Fruit fly (Drosophila melanogaster): ENCODE results near the gene CG3213.

CG3213 gene

dm6 chr2L:3475948-3476347, 43.5 kb downstream of the CG3213 start (continued):
- TF ChIP-seq CG1529 (GFP tag; optimal IDR thresholded peaks at IDR 0.05) (no peak), CG10959 (GFP tag; IDR thresholded peaks at IDR 0.05) (no peak), Hmx (GFP tag; optimal IDR thresholded peaks at IDR 0.05) (peak; percentile 53), D19B (GFP tag; optimal IDR thresholded peaks at IDR 0.05) (peak; percentile 51), CG2712 (tag; optimal IDR thresholded peaks at IDR 0.05) (peak; percentile 66), CG17328 (GFP tag; IDR thresholded peaks at IDR 0.05) (no peak), Max (GFP tag; optimal IDR thresholded peaks at IDR 0.05) (peak; percentile 29), CG3995 (GFP tag; optimal IDR thresholded peaks at IDR 0.05) (peak; percentile 11), pita (GFP tag; optimal IDR thresholded peaks at IDR 0.05) (no peak), Tbp (GFP tag; optimal IDR thresholded peaks at IDR 0.05) (no peak), CG12071 (GFP tag; optimal IDR thresholded peaks at IDR 0.05) (no peak), slou (GFP tag; optimal IDR thresholded peaks at IDR 0.05) (peak; percentile 50), CG14860 (GFP tag; IDR thresholded peaks at IDR 0.05; ENCODE audit: partially characterized antibody) (no peak), Pdp1 (GFP tag; optimal IDR thresholded peaks at IDR 0.05) (peak; percentile 43 to 52), lilli (GFP tag; optimal IDR thresholded peaks at IDR 0.05) (peak; percentile 71), CG16815 (GFP tag; optimal IDR thresholded peaks at IDR 0.05) (no peak), CG8924 (tag; optimal IDR thresholded peaks at IDR 0.05) (peak; percentile 53), CG8765 (GFP tag; IDR thresholded peaks at IDR 0.05) (no peak), otp (GFP tag; IDR thresholded peaks at IDR 0.05) (no peak), Kr (GFP tag; optimal IDR thresholded peaks at IDR 0.05) (no peak), hb (GFP tag; IDR thresholded peaks at IDR 0.05; ENCODE audit: partially characterized antibody) (no peak), wor (GFP tag; IDR thresholded peaks at IDR 0.05) (peak; percentile 35; the same call in 1 of the 2 replicates), disco-r (GFP tag; optimal IDR thresholded peaks at IDR 0.05) (peak; percentile 8), so (GFP tag; IDR thresholded peaks at IDR 0.05) (no peak), chif (GFP tag; optimal IDR thresholded peaks at IDR 0.05) (peak; percentile 25 to 34), CG31224 (GFP tag; IDR thresholded peaks at IDR 0.05) (no peak), Atf3 (GFP tag; optimal IDR thresholded peaks at IDR 0.05) (no peak), CG10462 (GFP tag; optimal IDR thresholded peaks at IDR 0.05) (no peak), Optix (GFP tag; IDR thresholded peaks at IDR 0.05) (no peak), CG10366 (GFP tag; IDR thresholded peaks at IDR 0.05) (no peak), gcm (GFP tag; optimal IDR thresholded peaks at IDR 0.05) (peak; percentile 3), mld (GFP tag; IDR thresholded peaks at IDR 0.05; ENCODE audit: partially characterized antibody) (no peak), nom (GFP tag; optimal IDR thresholded peaks at IDR 0.05) (no peak), CG7963 (GFP tag; IDR thresholded peaks at IDR 0.05; ENCODE audit: partially characterized antibody) (no peak), CG9876 (GFP tag; optimal IDR thresholded peaks at IDR 0.05) (no peak), CG4424 (GFP tag; optimal IDR thresholded peaks at IDR 0.05) (peak; percentile 71), CG14014 (GFP tag; IDR thresholded peaks at IDR 0.05) (peak; percentile 49; the same call in 1 of the 2 replicates), Ravus (GFP tag; IDR thresholded peaks at IDR 0.05) (no peak), CG34224 (GFP tag; IDR thresholded peaks at IDR 0.05; ENCODE audit: partially characterized antibody) (no peak), amos (GFP tag; IDR thresholded peaks at IDR 0.05; ENCODE audit: partially characterized antibody) (no peak), CG4404 (GFP tag; IDR thresholded peaks at IDR 0.05) (no peak), Lhr (GFP tag; optimal IDR thresholded peaks at IDR 0.05) (no peak), D (optimal IDR thresholded peaks at IDR 0.05) (no peak), D (GFP tag; optimal IDR thresholded peaks at IDR 0.05) (peak; percentile 19), fu2 (GFP tag; optimal IDR thresholded peaks at IDR 0.05) (no peak), CG12942 (GFP tag; optimal IDR thresholded peaks at IDR 0.05) (no peak), CG3838 (GFP tag; optimal IDR thresholded peaks at IDR 0.05) (no peak), CG11723 (GFP tag; optimal IDR thresholded peaks at IDR 0.05) (peak; percentile 37), Nf-YB (GFP tag; optimal IDR thresholded peaks at IDR 0.05) (no peak), CG15696 (tag; optimal IDR thresholded peaks at IDR 0.05) (no peak), CG8359 (GFP tag; optimal IDR thresholded peaks at IDR 0.05; ENCODE audit: borderline replicate concordance) (no peak), HmgD (GFP tag; optimal IDR thresholded peaks at IDR 0.05) (no peak)

All from whole organism, embryonic.